Worm (Caenorhabditis elegans) whole organism, young adult: ENCODE data around the gene R53.5.
"Not testable (repeated sequence)": the region's sequence is repeated elsewhere in the genome, so short reads cannot be mapped to it uniquely, and the experiment has no call there.

Source experiments
- F10E7.11 ChIP-seq: sonication (generic microtip); optimal IDR thresholded peaks from 2 replicates; lab custom pipeline; 2017; ENCODE audit warnings: mild to moderate bottlenecking, missing genetic modification characterization, moderate library complexity, missing compliant biosample characterization
- F49E8.2 ChIP-seq: sonication (generic microtip); optimal IDR thresholded peaks from 3 replicates; lab custom pipeline; 2017; ENCODE audit warnings: missing genetic modification characterization, mild to moderate bottlenecking, missing compliant biosample characterization, antibody characterized with exemption, moderate library complexity; ENCODE audit not compliant: insufficient read depth
- T07F8.4 ChIP-seq: sonication (generic microtip); optimal IDR thresholded peaks from 2 replicates; lab custom pipeline; 2016; ENCODE audit warnings: mild to moderate bottlenecking, missing genetic modification characterization, moderate library complexity, missing compliant biosample characterization
- T26A5.8 ChIP-seq: sonication (generic microtip); optimal IDR thresholded peaks from 2 replicates; lab custom pipeline; 2016; ENCODE audit warnings: missing genetic modification characterization, missing compliant biosample characterization
- Y53F4B.3 ChIP-seq: fragments of 200-800 bp; sonication (Bioruptor generic); IDR thresholded peaks from 2 replicates; pipeline ENCODE4 v1.3.6; 2022; ENCODE audit warnings: missing genetic modification reagents, missing genetic modification characterization, missing compliant biosample characterization
- Y56A3A.18 ChIP-seq: fragments of 200-800 bp; sonication (Bioruptor generic); IDR thresholded peaks from 2 replicates; pipeline ENCODE4 v1.3.6; 2022; ENCODE audit warnings: missing genetic modification reagents, missing genetic modification characterization, missing compliant biosample characterization
- Y79H2A.3 ChIP-seq: fragments of 200-800 bp; sonication (Bioruptor generic); conservative IDR thresholded peaks from 2 replicates; pipeline ENCODE4 v1.3.6; 2022; ENCODE audit warnings: missing genetic modification reagents, missing genetic modification characterization, missing compliant biosample characterization
- ZK185.1 ChIP-seq: sonication (generic microtip); optimal IDR thresholded peaks from 2 replicates; lab custom pipeline; 2016; ENCODE audit warnings: mild to moderate bottlenecking, missing genetic modification characterization, missing compliant biosample characterization; ENCODE audit not compliant: poor library complexity, severe bottlenecking
- aptf-3 ChIP-seq: fragments of 200-800 bp; sonication (Bioruptor generic); IDR thresholded peaks from 2 replicates; pipeline ENCODE4 v1.3.6; 2022; ENCODE audit warnings: missing genetic modification characterization, missing compliant biosample characterization
- atf-7 ChIP-seq: sonication (generic microtip); optimal IDR thresholded peaks from 2 replicates; lab custom pipeline; 2017; ENCODE audit warnings: mild to moderate bottlenecking, missing genetic modification characterization, missing compliant biosample characterization
- attf-5 ChIP-seq: fragments of 200-800 bp; sonication (Bioruptor generic); optimal IDR thresholded peaks from 2 replicates; lab custom pipeline; 2018; ENCODE audit warnings: mild to moderate bottlenecking, missing genetic modification characterization, missing compliant biosample characterization
- cebp-1 ChIP-seq, 2 experiments: fragments of 200-800 bp in 1 of 2; sonication (Bioruptor generic) in 1 of 2; sonication (generic microtip) in 1 of 2; IDR thresholded peaks in 1 of 2; optimal IDR thresholded peaks in 1 of 2; 2 replicates each; pipeline versions ENCODE4 v1.3.6 to Lab custom; 2017 to 2022; ENCODE audit warnings: missing compliant biosample characterization in 2 of 2, missing genetic modification characterization in 2 of 2, mild to moderate bottlenecking in 1 of 2, missing genetic modification reagents in 1 of 2, moderate library complexity in 1 of 2
- ceh-100 ChIP-seq: fragments of 200-800 bp; sonication (Bioruptor generic); IDR thresholded peaks from 2 replicates; pipeline ENCODE4 v1.3.6; 2022; ENCODE audit warnings: missing genetic modification reagents, missing genetic modification characterization, missing compliant biosample characterization
- die-1 ChIP-seq: sonication (generic microtip); optimal IDR thresholded peaks from 2 replicates; lab custom pipeline; 2016; ENCODE audit warnings: missing genotype, mild to moderate bottlenecking, missing genetic modification characterization, missing compliant biosample characterization
- dox-1 ChIP-seq: fragments of 200-800 bp; sonication (Bioruptor generic); IDR thresholded peaks from 2 replicates; pipeline ENCODE4 v1.3.6; 2022; ENCODE audit warnings: missing genetic modification reagents, missing genetic modification characterization, missing compliant biosample characterization
- dpff-1 ChIP-seq: sonication (generic microtip); optimal IDR thresholded peaks from 2 replicates; lab custom pipeline; 2017; ENCODE audit warnings: mild to moderate bottlenecking, missing genetic modification characterization, missing compliant biosample characterization
- egl-18 ChIP-seq: fragments of 200-800 bp; sonication (Bioruptor generic); IDR thresholded peaks from 2 replicates; pipeline ENCODE4 v1.3.6; 2022; ENCODE audit warnings: missing genetic modification reagents, missing genetic modification characterization, missing compliant biosample characterization
- egl-44 ChIP-seq: fragments of 200-800 bp; sonication (Bioruptor generic); IDR thresholded peaks from 2 replicates; pipeline ENCODE4 v1.3.6; 2022; ENCODE audit warnings: missing genetic modification reagents, missing genetic modification characterization, missing compliant biosample characterization
- ets-4 ChIP-seq: fragments of 200-800 bp; sonication (Bioruptor generic); optimal IDR thresholded peaks from 2 replicates; lab custom pipeline; 2018; ENCODE audit warnings: mild to moderate bottlenecking, missing genetic modification characterization, missing compliant biosample characterization
- hsf-1 ChIP-seq: fragments of 200-800 bp; sonication (Bioruptor generic); IDR thresholded peaks from 2 replicates; pipeline ENCODE4 v1.3.6; 2022; ENCODE audit warnings: missing genetic modification reagents, missing genetic modification characterization, missing compliant biosample characterization
- let-526 ChIP-seq: fragments of 200-800 bp; sonication (Bioruptor generic); IDR thresholded peaks from 2 replicates; pipeline ENCODE4 v1.3.6; 2022; ENCODE audit warnings: missing genetic modification reagents, missing genetic modification characterization, missing compliant biosample characterization
- let-607 ChIP-seq, 2 experiments: fragments of 200-800 bp in 1 of 2; sonication (Bioruptor generic) in 1 of 2; sonication (generic microtip) in 1 of 2; optimal IDR thresholded peaks; 2 replicates each; lab custom pipeline; 2016 to 2018; ENCODE audit warnings: mild to moderate bottlenecking in 2 of 2, missing compliant biosample characterization in 2 of 2, missing genetic modification characterization in 2 of 2, moderate library complexity in 2 of 2, missing genotype in 1 of 2
- lin-35 ChIP-seq, 3 experiments: fragments of 150-350 bp in 2 of 3; sonication (generic microtip) in 1 of 3; optimal IDR thresholded peaks; 2 replicates each; lab custom pipeline; 2014 to 2018; ENCODE audit warnings: missing biosample characterization in 3 of 3, missing genetic modification characterization in 3 of 3, missing genetic modification reagents in 3 of 3
- nfyb-1 ChIP-seq: fragments of 200-800 bp; sonication (Bioruptor generic); IDR thresholded peaks from 2 replicates; pipeline ENCODE4 v1.3.6; 2022; ENCODE audit warnings: missing genetic modification reagents, missing genetic modification characterization, missing compliant biosample characterization
- nhr-179 ChIP-seq: sonication (generic microtip); optimal IDR thresholded peaks from 2 replicates; lab custom pipeline; 2016; ENCODE audit warnings: mild to moderate bottlenecking, missing genetic modification characterization, missing compliant biosample characterization
- nhr-80 ChIP-seq: sonication (generic microtip); optimal IDR thresholded peaks from 2 replicates; lab custom pipeline; 2016; ENCODE audit warnings: missing genetic modification characterization, missing compliant biosample characterization
- pbrm-1 ChIP-seq: fragments of 200-800 bp; sonication (Bioruptor generic); IDR thresholded peaks from 2 replicates; pipeline ENCODE4 v1.3.6; 2022; ENCODE audit warnings: missing genetic modification reagents, missing genetic modification characterization, missing compliant biosample characterization
- pha-4 ChIP-seq: fragments of 150-350 bp; sonication (generic microtip); optimal IDR thresholded peaks from 2 replicates; lab custom pipeline; 2014; ENCODE audit warnings: missing biosample characterization, missing genetic modification reagents, missing genetic modification characterization
- rcor-1 ChIP-seq: fragments of 200-800 bp; sonication (Bioruptor generic); IDR thresholded peaks from 2 replicates; pipeline ENCODE4 v1.3.6; 2022; ENCODE audit warnings: missing genetic modification reagents, missing genetic modification characterization, missing compliant biosample characterization
- repo-1 ChIP-seq: sonication (generic microtip); optimal IDR thresholded peaks from 2 replicates; lab custom pipeline; 2017; ENCODE audit warnings: mild to moderate bottlenecking, missing genetic modification characterization, missing compliant biosample characterization
- snpc-4 ChIP-seq, 5 experiments: fragments of 150-350 bp in 1 of 5; sonication (generic microtip) in 4 of 5; optimal IDR thresholded peaks; 2 replicates each; lab custom pipeline; 2014 to 2018; ENCODE audit warnings: missing genetic modification characterization in 5 of 5, missing biosample characterization in 3 of 5, antibody characterized with exemption in 2 of 5, mild to moderate bottlenecking in 2 of 5, missing compliant biosample characterization in 2 of 5, missing genotype in 2 of 5, moderate library complexity in 2 of 5, missing genetic modification reagents in 1 of 5
- tbp1 ChIP-seq: fragments of 200-800 bp; sonication (Bioruptor generic); optimal IDR thresholded peaks from 2 replicates; lab custom pipeline; 2018; ENCODE audit warnings: mild to moderate bottlenecking, missing genetic modification characterization, missing compliant biosample characterization
- xnd-1 ChIP-seq: sonication (generic microtip); optimal IDR thresholded peaks from 2 replicates; lab custom pipeline; 2016; ENCODE audit warnings: missing genotype, missing genetic modification reagents, missing genetic modification characterization, missing compliant biosample characterization
- ztf-22 ChIP-seq: fragments of 200-800 bp; sonication (Bioruptor generic); optimal IDR thresholded peaks from 2 replicates; lab custom pipeline; 2018; ENCODE audit warnings: mild to moderate bottlenecking, missing genetic modification characterization, moderate library complexity, missing compliant biosample characterization

Gene R53.5

ce11 chrII:10007917-10008316 is 37.6 kb upstream of the R53.5 start, which contains the start of gene ZK892.5:
Gene ZK892.5, plus strand, starts transcription at chrII:10008217.
- TF ChIP-seq dpff-1 (no peak), nhr-179 (tag; lab: Kevin White, UChicago) (no peak), nfyb-1 (no peak), Y56A3A.18 (GFP tag; lab: Robert Waterston, UW) (no peak), hsf-1 (GFP tag; lab: Robert Waterston, UW) (no peak), die-1 (tag; lab: Kevin White, UChicago) (no peak), Y53F4B.3 (GFP tag; lab: Robert Waterston, UW) (no peak), pbrm-1 (no peak), Y79H2A.3 (GFP tag; lab: Robert Waterston, UW) (no peak), rcor-1 (no peak), T07F8.4 (tag; lab: Kevin White, UChicago) (no peak), let-526 (no peak), aptf-3 (no peak), xnd-1 (tag; lab: Kevin White, UChicago) (no peak), egl-18 (GFP tag; lab: Robert Waterston, UW) (no peak), egl-44 (GFP tag; lab: Robert Waterston, UW) (no peak), dox-1 (GFP tag; lab: Robert Waterston, UW) (no peak)

- TF ChIP-seq repo-1 (tag; lab: Kevin White, UChicago); tbp1 (GFP tag; lab: Kevin White, UChicago); pbrm-1: not testable (repeated sequence)
- TF ChIP-seq, all 124 proteins: peak for 0; not testable (repeated sequence) for 124
Measured at ce11 chrII:10006266-10006665, 36.0 kb upstream of the R53.5 start, which contains the start of gene ZK892.4. Gene ZK892.4, plus strand, starts transcription at chrII:10006566.

- TF ChIP-seq lin-35 (GFP tag; optimal IDR thresholded peaks at IDR 0.05; lab: Kevin White, UChicago) (no peak), ceh-100 (GFP tag; lab: Robert Waterston, UW) (no peak), snpc-4 (GFP tag; optimal IDR thresholded peaks at IDR 0.05; lab: Kevin White, UChicago) (no peak), snpc-4 (tag; optimal IDR thresholded peaks at IDR 0.05; lab: Kevin White, UChicago) (no peak), F10E7.11 (tag; lab: Kevin White, UChicago) (no peak), nhr-80 (tag; lab: Kevin White, UChicago) (no peak), dpff-1 (no peak), dox-1 (GFP tag; lab: Robert Waterston, UW) (no peak), ZK185.1 (tag; lab: Kevin White, UChicago) (no peak), pha-4 (tag; lab: Kevin White, UChicago) (no peak), let-607 (tag; optimal IDR thresholded peaks at IDR 0.05; lab: Kevin White, UChicago) (no peak), repo-1 (tag; lab: Kevin White, UChicago) (no peak)
Measured at ce11 chrII:10001546-10001945, 31.3 kb upstream of the R53.5 start, which contains the start of gene ZK892.3. Gene ZK892.3, plus strand, starts transcription at chrII:10001846.

- no peak for TF ChIP-seq T26A5.8
- TF ChIP-seq F49E8.2: no peak
- peak; percentile 28 for TF ChIP-seq attf-5 (GFP tag; lab: Kevin White, UChicago)
- peak; percentile 17 for TF ChIP-seq tbp1 (GFP tag; lab: Kevin White, UChicago)
- peak; percentile 44 for TF ChIP-seq ets-4
- TF ChIP-seq dox-1 (GFP tag; lab: Robert Waterston, UW): peak; percentile 36; the same call in 1 of the 2 replicates
- TF ChIP-seq pha-4 (tag; lab: Kevin White, UChicago): no peak
- TF ChIP-seq ztf-22 (GFP tag; lab: Kevin White, UChicago): peak; percentile 20
- TF ChIP-seq atf-7 (tag; lab: Kevin White, UChicago): peak; percentile 16
- peak; percentile 73 for TF ChIP-seq nfyb-1
- TF ChIP-seq let-607 (tag; optimal IDR thresholded peaks at IDR 0.05; lab: Kevin White, UChicago): no peak
- no peak for TF ChIP-seq cebp-1 (GFP tag; IDR thresholded peaks at IDR 0.05; lab: Robert Waterston, UW)
- peak; percentile 30 for TF ChIP-seq cebp-1 (tag; optimal IDR thresholded peaks at IDR 0.05; lab: Kevin White, UChicago)
- TF ChIP-seq nhr-80 (tag; lab: Kevin White, UChicago): peak; percentile 99
Measured at ce11 chrII:10001065-10001464, 30.8 kb upstream of the R53.5 start, which contains the start of gene nlt-1. Gene nlt-1, minus strand, starts transcription at chrII:10001142.
